Worm (Caenorhabditis elegans) whole organism, early embryonic: ENCODE measurements around the gene ZK546.5.

Experiments
- F13C5.2 ChIP-seq: sonication (generic microtip); optimal IDR thresholded peaks from 2 replicates; lab custom pipeline; 2017; ENCODE audit warnings: mild to moderate bottlenecking, missing genetic modification characterization, inconsistent platforms, missing compliant biosample characterization
- aly-1 ChIP-seq: sonication (generic microtip); optimal IDR thresholded peaks from 2 replicates; lab custom pipeline; 2016; ENCODE audit warnings: missing genetic modification characterization, missing compliant biosample characterization
- ama-1 ChIP-seq: fragments of 150-350 bp; optimal IDR thresholded peaks from 2 replicates; lab custom pipeline; 2014
- ets-7 ChIP-seq: sonication (generic microtip); optimal IDR thresholded peaks from 2 replicates; lab custom pipeline; 2016; ENCODE audit warnings: missing genotype, missing genetic modification characterization, missing compliant biosample characterization
- flt-1 ChIP-seq: fragments of 200-800 bp; sonication (Bioruptor generic); IDR thresholded peaks from 2 replicates; pipeline ENCODE4 v1.3.6; 2022; ENCODE audit warnings: missing genetic modification characterization, missing compliant biosample characterization
- hnd-1 ChIP-seq: sonication (generic microtip); optimal IDR thresholded peaks from 2 replicates; lab custom pipeline; 2016; ENCODE audit warnings: missing genetic modification characterization, missing compliant biosample characterization
- sea-1 ChIP-seq: fragments of 200-800 bp; sonication (Bioruptor generic); conservative IDR thresholded peaks from 2 replicates; pipeline ENCODE4 v1.3.6; 2022; ENCODE audit warnings: missing genetic modification characterization, missing compliant biosample characterization

DNA sequence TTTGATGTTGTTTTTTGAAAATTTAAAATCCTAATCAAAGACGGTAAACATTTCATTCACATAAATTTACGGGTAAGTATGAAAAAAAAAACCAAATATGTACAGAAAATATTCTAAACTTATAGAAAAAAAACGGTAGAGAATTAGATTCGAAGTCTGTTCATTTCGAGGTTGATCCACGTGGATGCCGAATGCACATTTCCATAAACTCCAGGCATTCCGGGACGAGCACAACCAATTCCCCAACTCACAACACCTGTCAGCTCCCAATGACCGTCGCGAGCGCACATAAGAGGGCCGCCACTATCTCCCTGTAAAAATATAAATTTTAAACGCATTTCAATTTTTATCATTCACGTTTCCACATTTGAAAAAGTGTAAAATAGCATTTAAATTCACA lies 12.5 kb downstream of the ZK546.5 start:
- TF ChIP-seq ama-1 (lab: Kevin White, UChicago) (no peak), flt-1 (GFP tag; lab: Robert Waterston, UW) (no peak), sea-1 (GFP tag; lab: Robert Waterston, UW) (no peak), ets-7 (tag; lab: Kevin White, UChicago) (no peak), hnd-1 (tag; lab: Kevin White, UChicago) (no peak), aly-1 (tag; lab: Kevin White, UChicago) (no peak), F13C5.2 (no peak)
